Worm (Caenorhabditis elegans) whole organism, midembryonic: ENCODE measurements around the gene islo-1.
"Not testable (repeated sequence)": the region's sequence is repeated elsewhere in the genome, so short reads cannot be mapped to it uniquely, and the experiment has no call there.

ENCODE experiments used
- T22C8.4 ChIP-seq: fragments of 200-800 bp; sonication (Bioruptor generic); IDR thresholded peaks from 2 replicates; pipeline ENCODE4 v1.3.6; 2022; ENCODE audit warnings: missing genetic modification characterization, missing compliant biosample characterization
- cog-1 ChIP-seq: sonication (generic microtip); optimal IDR thresholded peaks from 2 replicates; lab custom pipeline; 2016; ENCODE audit warnings: missing genetic modification characterization, missing compliant biosample characterization
- flt-1 ChIP-seq: fragments of 200-800 bp; sonication (Bioruptor generic); IDR thresholded peaks from 2 replicates; pipeline ENCODE4 v1.3.6; 2022; ENCODE audit warnings: missing genetic modification characterization, missing compliant biosample characterization
- klf-2 ChIP-seq: fragments of 200-800 bp; sonication (Bioruptor generic); conservative IDR thresholded peaks from 2 replicates; pipeline ENCODE4 v1.3.6; 2022; ENCODE audit warnings: missing genetic modification reagents, missing genetic modification characterization, missing compliant biosample characterization
- med-1 ChIP-seq: sonication (generic microtip); optimal IDR thresholded peaks from 2 replicates; lab custom pipeline; 2017; ENCODE audit warnings: missing genetic modification characterization, mild to moderate bottlenecking, missing compliant biosample characterization, antibody characterized with exemption, missing genetic modification reagents; ENCODE audit not compliant: insufficient read depth
- ref-1 ChIP-seq: fragments of 200-800 bp; sonication (Bioruptor generic); conservative IDR thresholded peaks from 2 replicates; pipeline ENCODE4 v1.3.6; 2022; ENCODE audit warnings: missing genetic modification reagents, missing genetic modification characterization, missing compliant biosample characterization
- tab-1 ChIP-seq: fragments of 200-800 bp; sonication (Bioruptor generic); IDR thresholded peaks from 2 replicates; pipeline ENCODE4 v1.3.6; 2022; ENCODE audit warnings: missing genetic modification characterization, missing compliant biosample characterization
- ztf-23 ChIP-seq: fragments of 200-800 bp; sonication (Bioruptor generic); IDR thresholded peaks from 2 replicates; pipeline ENCODE4 v1.3.6; 2022; ENCODE audit warnings: missing genetic modification reagents, missing genetic modification characterization, missing compliant biosample characterization
- ztf-29 ChIP-seq: fragments of 200-800 bp; sonication (Bioruptor generic); IDR thresholded peaks from 2 replicates; pipeline ENCODE4 v1.3.6; 2022; ENCODE audit warnings: missing genetic modification reagents, missing genetic modification characterization, missing compliant biosample characterization

Gene islo-1

DNA sequence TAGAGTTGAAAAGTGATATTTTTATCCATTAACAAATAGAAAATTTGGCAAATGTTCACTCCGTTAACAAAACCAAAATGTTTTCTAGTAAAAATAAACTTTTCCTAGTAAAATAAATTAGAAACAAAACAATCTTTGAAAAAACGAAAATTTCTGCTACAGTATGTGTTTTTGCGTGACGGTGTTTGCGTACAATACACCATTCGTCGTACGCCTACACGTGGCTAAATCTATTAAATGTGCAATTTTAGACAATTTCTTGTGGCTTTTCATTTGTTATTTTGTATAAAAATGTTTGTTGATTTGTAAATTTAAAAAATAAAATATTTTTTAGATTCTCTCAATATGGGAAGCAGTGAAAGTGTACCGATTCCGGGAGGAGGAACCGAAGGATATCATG is 23.0 kb upstream of the islo-1 start, which contains the start of gene Y42H9AR.1:
Y42H9AR.1 (plus strand) TSS at position 233 of the 400 bp plus-strand sequence.
- TF ChIP-seq T22C8.4 (GFP tag; lab: Robert Waterston, UW) (no peak), med-1 (GFP tag; lab: Kevin White, UChicago) (no peak), klf-2 (no peak), ztf-29 (GFP tag; lab: Robert Waterston, UW) (no peak), tab-1 (GFP tag; lab: Robert Waterston, UW) (no peak), ztf-23 (no peak), flt-1 (GFP tag; lab: Robert Waterston, UW) (no peak), cog-1 (tag; lab: Kevin White, UChicago) (no peak), ref-1 (GFP tag; lab: Robert Waterston, UW) (no peak)

DNA sequence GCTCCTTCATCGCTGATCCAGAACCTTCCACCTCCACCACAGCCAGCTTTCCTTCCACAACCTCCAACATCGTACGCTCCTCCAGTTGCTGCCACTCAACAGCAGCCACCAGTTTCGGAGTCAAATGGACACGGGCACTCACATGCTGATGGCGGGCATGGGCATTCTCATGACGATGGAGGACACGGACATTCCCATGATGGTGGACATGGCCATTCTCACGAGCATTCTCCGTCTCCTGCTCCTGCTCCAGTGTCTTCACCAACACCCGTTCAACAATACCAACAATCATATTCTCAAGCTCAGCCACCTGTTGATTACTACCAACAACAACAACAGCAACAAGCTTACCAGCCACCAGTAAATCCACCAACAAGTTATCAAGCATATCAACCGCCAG is 21.7 kb upstream of the islo-1 start:
- no peak for TF ChIP-seq tab-1 (GFP tag; lab: Robert Waterston, UW)
- no peak for TF ChIP-seq flt-1 (GFP tag; lab: Robert Waterston, UW)
- no peak for TF ChIP-seq klf-2
- no peak for TF ChIP-seq T22C8.4 (GFP tag; lab: Robert Waterston, UW)
- no peak for TF ChIP-seq ref-1 (GFP tag; lab: Robert Waterston, UW)

DNA sequence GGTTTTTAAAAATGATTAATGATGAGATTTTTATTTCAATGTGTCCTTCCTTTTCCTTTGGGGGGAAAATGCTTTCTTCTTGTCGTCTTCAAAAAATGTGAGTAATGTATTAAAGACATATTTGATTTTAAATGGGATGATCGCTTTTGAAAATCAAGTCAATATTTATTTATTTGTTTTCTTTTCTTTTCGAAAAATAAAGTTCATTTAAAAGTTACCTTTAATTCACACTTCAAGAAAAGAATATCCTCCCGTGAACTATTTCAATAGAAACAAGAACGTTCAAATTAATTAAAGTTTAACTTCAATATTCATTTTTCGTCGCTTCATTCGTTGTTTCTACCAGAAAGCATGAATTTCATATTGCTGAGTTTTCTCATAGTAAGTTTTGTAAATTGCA is 20.7 kb upstream of the islo-1 start, which contains the start of gene irld-8:
irld-8 (plus strand) TSS at position 301 of the 400 bp plus-strand sequence.
- no peak for TF ChIP-seq klf-2

DNA sequence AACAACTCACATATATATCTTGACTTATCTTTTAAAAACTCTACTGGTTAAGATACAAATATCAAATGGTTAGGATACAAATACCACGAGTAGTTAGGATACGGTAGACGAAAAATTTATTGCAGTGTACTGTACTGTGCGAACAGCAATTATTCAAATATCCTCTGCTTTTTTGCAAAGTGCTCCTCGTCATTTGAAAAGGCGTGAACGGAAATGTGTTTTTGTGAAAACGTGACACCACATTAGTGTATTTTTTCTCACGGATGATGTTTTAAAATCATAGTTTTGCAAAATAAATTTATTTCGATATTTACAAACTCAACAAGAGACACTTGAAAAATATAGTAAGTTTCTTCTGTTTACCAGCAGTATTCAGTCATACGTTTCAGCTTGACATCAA is 17.4 kb upstream of the islo-1 start, which contains the start of gene F42G8.8:
F42G8.8 (plus strand) TSS at position 301 of the 400 bp plus-strand sequence.
- TF ChIP-seq med-1 (GFP tag; lab: Kevin White, UChicago) (no peak), tab-1 (GFP tag; lab: Robert Waterston, UW) (no peak), flt-1 (GFP tag; lab: Robert Waterston, UW) (no peak), T22C8.4 (GFP tag; lab: Robert Waterston, UW) (no peak), cog-1 (tag; lab: Kevin White, UChicago) (no peak), ztf-29 (GFP tag; lab: Robert Waterston, UW) (no peak), klf-2 (no peak)

DNA sequence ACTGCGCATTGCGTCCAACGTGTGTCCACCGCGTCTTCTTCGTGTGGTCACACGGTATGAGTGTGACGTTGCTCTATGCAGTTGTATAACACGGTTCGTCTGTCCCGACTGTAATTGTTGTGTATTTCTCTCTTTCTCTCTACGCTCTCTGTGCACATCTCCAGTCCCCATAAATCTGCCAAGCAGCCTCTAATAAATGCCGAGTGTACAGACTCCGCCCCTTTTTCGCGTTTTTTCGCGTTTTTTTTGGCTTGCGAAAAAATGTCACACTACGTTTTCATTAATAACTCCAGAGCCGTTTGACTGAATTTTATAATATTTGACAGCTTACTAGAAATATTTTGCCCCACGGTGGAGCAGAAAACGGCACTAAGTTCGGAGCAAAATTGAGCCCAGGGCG is 13.8 kb upstream of the islo-1 start, which contains the start of gene erp-44.3:
erp-44.3 (plus strand) TSS at position 301 of the 400 bp plus-strand sequence.
- not testable (repeated sequence) for TF ChIP-seq T22C8.4 (GFP tag; lab: Robert Waterston, UW); tab-1 (GFP tag; lab: Robert Waterston, UW); klf-2

DNA sequence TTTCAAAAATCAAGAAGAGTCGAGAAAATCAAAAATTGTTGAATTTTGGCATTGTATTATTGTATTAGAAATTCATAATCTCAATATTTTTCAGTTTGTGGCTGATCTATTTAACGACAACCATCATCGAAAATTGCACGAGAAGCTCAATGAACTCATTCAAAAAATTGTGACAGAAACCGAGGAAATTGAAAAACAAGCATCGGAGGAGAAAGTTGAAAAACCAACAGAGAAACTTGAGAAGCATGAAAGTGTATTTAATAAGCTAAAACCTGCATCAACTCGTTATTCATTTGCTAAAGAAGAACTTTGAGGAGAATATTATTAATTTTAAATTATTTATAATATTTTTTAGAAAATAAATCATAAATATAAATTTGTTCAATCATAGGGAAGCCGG is 9.3 kb upstream of the islo-1 start, which contains the start of gene ceph-41:
ceph-41 (plus strand) TSS at position 301 of the 400 bp plus-strand sequence.
- no peak for TF ChIP-seq ref-1 (GFP tag; lab: Robert Waterston, UW)
- TF ChIP-seq flt-1 (GFP tag; lab: Robert Waterston, UW): no peak
- TF ChIP-seq T22C8.4 (GFP tag; lab: Robert Waterston, UW): no peak
- TF ChIP-seq med-1 (GFP tag; lab: Kevin White, UChicago): no peak
- TF ChIP-seq tab-1 (GFP tag; lab: Robert Waterston, UW): no peak
- no peak for TF ChIP-seq ztf-29 (GFP tag; lab: Robert Waterston, UW)
- TF ChIP-seq klf-2: no peak
- TF ChIP-seq cog-1 (tag; lab: Kevin White, UChicago): no peak
- no peak for TF ChIP-seq ztf-23

DNA sequence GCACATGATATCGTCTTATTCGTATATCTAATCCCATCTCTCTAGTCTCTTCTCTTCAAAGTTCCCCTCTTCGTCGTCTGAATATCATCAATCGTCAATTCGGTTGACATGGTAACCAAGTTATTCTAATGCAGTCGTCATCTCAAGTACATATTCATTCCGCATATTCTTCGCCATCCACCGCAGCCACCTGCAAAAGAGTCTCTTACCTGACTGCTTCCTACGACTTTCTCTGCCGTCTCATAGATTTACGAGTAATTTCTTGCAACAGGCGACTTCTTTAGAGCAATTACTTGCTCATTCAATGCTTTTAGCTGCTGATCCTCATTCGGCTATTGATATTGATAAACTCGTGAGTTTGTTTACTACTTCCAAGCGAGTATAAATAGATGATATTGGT is 8.8 kb upstream of the islo-1 start:
- no peak for TF ChIP-seq flt-1 (GFP tag; lab: Robert Waterston, UW)
- no peak for TF ChIP-seq cog-1 (tag; lab: Kevin White, UChicago)
- TF ChIP-seq klf-2: no peak
- TF ChIP-seq ztf-29 (GFP tag; lab: Robert Waterston, UW): no peak
- no peak for TF ChIP-seq med-1 (GFP tag; lab: Kevin White, UChicago)
- TF ChIP-seq ztf-23: no peak
- TF ChIP-seq ref-1 (GFP tag; lab: Robert Waterston, UW): no peak
- no peak for TF ChIP-seq T22C8.4 (GFP tag; lab: Robert Waterston, UW)

DNA sequence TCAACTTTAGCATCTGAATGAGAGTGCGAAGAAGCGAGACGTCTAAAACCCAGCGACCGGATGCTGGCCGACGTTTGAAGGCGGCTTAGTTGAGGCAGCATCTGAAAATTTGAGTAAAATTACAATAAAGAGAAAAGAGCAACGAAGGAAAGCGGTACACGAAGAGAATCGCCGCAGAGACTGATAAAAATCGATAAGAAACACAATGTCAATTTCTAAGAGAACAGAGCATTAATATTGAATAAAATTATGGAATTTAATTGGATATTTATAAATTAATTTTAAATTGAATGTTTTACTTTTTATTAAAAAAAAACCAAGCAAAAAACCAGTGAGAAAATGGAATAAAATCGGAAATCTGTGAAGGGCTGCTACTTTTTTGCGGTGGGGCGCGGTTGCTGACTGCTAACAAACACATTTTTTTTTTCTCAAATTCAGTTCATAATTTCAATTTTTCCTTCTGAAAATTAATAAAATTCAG is 6.0 kb upstream of the islo-1 start, which contains the start of the genes ndub-11 and moc-3:
ndub-11 (minus strand) TSS at position 101 of the 481 bp plus-strand sequence.
moc-3 (plus strand) TSS at position 431 of the 481 bp plus-strand sequence.
- TF ChIP-seq ref-1 (GFP tag; lab: Robert Waterston, UW) (no peak), ztf-23 (no peak), cog-1 (tag; lab: Kevin White, UChicago) (no peak), tab-1 (GFP tag; lab: Robert Waterston, UW) (no peak), klf-2 (no peak), ztf-29 (GFP tag; lab: Robert Waterston, UW) (no peak), T22C8.4 (GFP tag; lab: Robert Waterston, UW) (no peak)

DNA sequence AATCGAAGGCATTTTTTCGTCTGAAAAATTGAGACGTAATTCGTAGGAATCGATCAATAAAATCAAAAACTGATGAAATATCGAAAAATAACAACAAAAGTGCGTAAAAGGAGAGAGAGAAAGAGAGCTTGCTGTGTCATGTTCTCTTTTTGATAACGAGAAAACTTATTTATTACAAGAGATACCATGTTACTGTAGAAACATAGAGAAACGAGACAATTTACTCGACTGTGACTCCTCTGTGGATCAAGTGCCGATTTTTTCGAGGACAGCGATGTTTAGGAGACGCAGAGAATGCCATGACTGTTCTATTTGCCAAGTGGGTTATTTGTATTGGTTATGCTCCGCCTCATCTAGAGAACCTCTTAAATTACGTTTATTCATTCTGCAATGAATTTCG is 2.7 kb upstream of the islo-1 start, which contains the start of gene sph-1:
sph-1 (minus strand) TSS at position 23 of the 400 bp plus-strand sequence.
- TF ChIP-seq ref-1 (GFP tag; lab: Robert Waterston, UW): no peak
- TF ChIP-seq tab-1 (GFP tag; lab: Robert Waterston, UW): no peak
- no peak for TF ChIP-seq flt-1 (GFP tag; lab: Robert Waterston, UW)

DNA sequence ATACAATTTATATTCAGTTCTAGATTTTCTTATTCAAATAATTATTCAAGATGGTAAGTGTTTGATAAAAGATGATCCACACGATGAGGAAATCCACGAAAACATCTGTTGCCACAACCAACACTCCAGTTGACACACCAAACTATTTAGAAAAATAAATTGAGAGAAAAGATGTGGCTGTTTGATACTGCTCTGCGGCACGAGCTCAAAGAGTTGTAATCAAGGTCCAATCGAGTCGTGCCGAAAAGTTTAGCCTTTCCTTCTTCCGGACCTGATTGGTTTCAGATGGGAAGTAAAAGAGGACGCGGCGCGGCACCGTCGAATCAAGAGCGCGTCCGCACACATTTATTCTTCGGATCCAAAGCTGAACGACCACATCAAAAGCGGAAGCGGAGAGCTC is 359 bp downstream of the islo-1 start:
- TF ChIP-seq cog-1 (tag; lab: Kevin White, UChicago): no peak
- TF ChIP-seq T22C8.4 (GFP tag; lab: Robert Waterston, UW): no peak
- no peak for TF ChIP-seq ztf-23
- no peak for TF ChIP-seq klf-2
- TF ChIP-seq tab-1 (GFP tag; lab: Robert Waterston, UW): no peak
- no peak for TF ChIP-seq flt-1 (GFP tag; lab: Robert Waterston, UW)
- no peak for TF ChIP-seq ref-1 (GFP tag; lab: Robert Waterston, UW)
- TF ChIP-seq med-1 (GFP tag; lab: Kevin White, UChicago): no peak
- no peak for TF ChIP-seq ztf-29 (GFP tag; lab: Robert Waterston, UW)
